Worm (Caenorhabditis elegans) whole organism, midembryonic: ENCODE results near the gene F21C10.7.

ENCODE experiments used
- T22C8.4 ChIP-seq: fragments of 200-800 bp; sonication (Bioruptor generic); IDR thresholded peaks from 2 replicates; pipeline ENCODE4 v1.3.6; 2022; ENCODE audit warnings: missing genetic modification characterization, missing compliant biosample characterization
- cog-1 ChIP-seq: sonication (generic microtip); optimal IDR thresholded peaks from 2 replicates; lab custom pipeline; 2016; ENCODE audit warnings: missing genetic modification characterization, missing compliant biosample characterization
- flt-1 ChIP-seq: fragments of 200-800 bp; sonication (Bioruptor generic); IDR thresholded peaks from 2 replicates; pipeline ENCODE4 v1.3.6; 2022; ENCODE audit warnings: missing genetic modification characterization, missing compliant biosample characterization
- klf-2 ChIP-seq: fragments of 200-800 bp; sonication (Bioruptor generic); conservative IDR thresholded peaks from 2 replicates; pipeline ENCODE4 v1.3.6; 2022; ENCODE audit warnings: missing genetic modification reagents, missing genetic modification characterization, missing compliant biosample characterization
- med-1 ChIP-seq: sonication (generic microtip); optimal IDR thresholded peaks from 2 replicates; lab custom pipeline; 2017; ENCODE audit warnings: missing genetic modification characterization, mild to moderate bottlenecking, missing compliant biosample characterization, antibody characterized with exemption, missing genetic modification reagents; ENCODE audit not compliant: insufficient read depth
- ref-1 ChIP-seq: fragments of 200-800 bp; sonication (Bioruptor generic); conservative IDR thresholded peaks from 2 replicates; pipeline ENCODE4 v1.3.6; 2022; ENCODE audit warnings: missing genetic modification reagents, missing genetic modification characterization, missing compliant biosample characterization
- tab-1 ChIP-seq: fragments of 200-800 bp; sonication (Bioruptor generic); IDR thresholded peaks from 2 replicates; pipeline ENCODE4 v1.3.6; 2022; ENCODE audit warnings: missing genetic modification characterization, missing compliant biosample characterization
- ztf-23 ChIP-seq: fragments of 200-800 bp; sonication (Bioruptor generic); IDR thresholded peaks from 2 replicates; pipeline ENCODE4 v1.3.6; 2022; ENCODE audit warnings: missing genetic modification reagents, missing genetic modification characterization, missing compliant biosample characterization
- ztf-29 ChIP-seq: fragments of 200-800 bp; sonication (Bioruptor generic); IDR thresholded peaks from 2 replicates; pipeline ENCODE4 v1.3.6; 2022; ENCODE audit warnings: missing genetic modification reagents, missing genetic modification characterization, missing compliant biosample characterization

Gene F21C10.7

ce11 chrV:9075827-9076226 lies 36.7 kb upstream of the F21C10.7 start:
- TF ChIP-seq flt-1 (GFP tag; lab: Robert Waterston, UW), result no peak
- TF ChIP-seq cog-1 (tag; lab: Kevin White, UChicago), result no peak
- TF ChIP-seq med-1 (GFP tag; lab: Kevin White, UChicago), result no peak
- no peak for TF ChIP-seq klf-2 (GFP tag; lab: Robert Waterston, UW)
- no peak for TF ChIP-seq ref-1 (GFP tag; lab: Robert Waterston, UW)
- no peak for TF ChIP-seq ztf-23 (GFP tag; lab: Robert Waterston, UW)
- TF ChIP-seq T22C8.4 (GFP tag; lab: Robert Waterston, UW), result no peak
- no peak for TF ChIP-seq tab-1 (GFP tag; lab: Robert Waterston, UW)
- TF ChIP-seq ztf-29 (GFP tag; lab: Robert Waterston, UW), result no peak

DNA sequence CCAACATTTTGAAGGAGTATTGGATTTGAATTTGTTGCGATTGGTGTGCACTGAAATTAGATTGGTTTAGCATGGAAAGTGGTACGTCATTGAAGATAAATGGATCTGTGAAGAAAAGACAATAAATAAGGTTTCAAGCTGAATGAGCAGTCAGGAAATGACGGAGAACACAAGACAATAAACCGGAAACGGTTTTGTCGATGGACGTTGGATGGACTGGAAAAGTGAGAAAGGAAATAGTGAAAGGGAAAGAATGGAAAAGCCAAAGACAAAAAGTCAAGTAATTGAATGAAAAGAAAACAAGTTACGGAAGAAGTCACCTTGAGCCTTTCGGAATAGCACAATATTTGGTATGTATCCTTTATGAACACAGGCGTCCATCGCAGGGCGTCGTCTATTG lies 36.3 kb upstream of the F21C10.7 start, which contains the start of gene T27E4.7:
Gene T27E4.7 (minus strand): TSS at position 50 of the 400 bp plus-strand sequence.
- TF ChIP-seq flt-1 (GFP tag; lab: Robert Waterston, UW), result no peak
- TF ChIP-seq cog-1 (tag; lab: Kevin White, UChicago), result no peak
- no peak for TF ChIP-seq ztf-23 (GFP tag; lab: Robert Waterston, UW)
- TF ChIP-seq ref-1 (GFP tag; lab: Robert Waterston, UW), result no peak
- TF ChIP-seq tab-1 (GFP tag; lab: Robert Waterston, UW), result no peak
- TF ChIP-seq T22C8.4 (GFP tag; lab: Robert Waterston, UW), result no peak
- TF ChIP-seq med-1 (GFP tag; lab: Kevin White, UChicago), result no peak
- TF ChIP-seq ztf-29 (GFP tag; lab: Robert Waterston, UW), result no peak
- no peak for TF ChIP-seq klf-2 (GFP tag; lab: Robert Waterston, UW)

DNA sequence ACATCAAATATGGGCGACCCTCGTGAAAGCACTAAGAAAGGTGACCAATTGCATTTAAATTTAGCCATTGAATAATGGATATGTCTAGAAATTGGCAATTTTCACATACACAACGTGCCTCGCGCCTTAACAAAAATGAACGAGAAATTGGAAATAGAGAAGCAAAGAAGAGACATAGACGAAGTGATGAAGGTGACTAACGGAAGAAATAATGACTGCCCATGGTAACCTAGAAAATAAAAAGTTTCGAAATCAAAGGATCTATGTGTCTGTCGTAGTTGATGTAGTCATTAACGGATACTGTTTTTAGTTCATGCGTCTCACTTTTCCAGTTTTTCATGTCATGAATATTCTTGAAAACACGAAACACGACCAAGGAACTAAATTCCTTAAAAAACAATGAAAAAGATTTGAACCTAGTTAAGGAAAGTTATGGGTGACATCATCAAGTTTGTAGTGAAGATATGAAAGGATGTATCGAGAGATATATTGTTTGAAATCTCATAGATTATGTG lies 34.4 kb upstream of the F21C10.7 start:
- TF ChIP-seq ref-1 (GFP tag; lab: Robert Waterston, UW) (no peak), flt-1 (GFP tag; lab: Robert Waterston, UW) (no peak), ztf-29 (GFP tag; lab: Robert Waterston, UW) (no peak), ztf-23 (GFP tag; lab: Robert Waterston, UW) (no peak), tab-1 (GFP tag; lab: Robert Waterston, UW) (no peak), T22C8.4 (GFP tag; lab: Robert Waterston, UW) (no peak), med-1 (GFP tag; lab: Kevin White, UChicago) (no peak), klf-2 (GFP tag; lab: Robert Waterston, UW) (no peak), cog-1 (tag; lab: Kevin White, UChicago) (no peak)

DNA sequence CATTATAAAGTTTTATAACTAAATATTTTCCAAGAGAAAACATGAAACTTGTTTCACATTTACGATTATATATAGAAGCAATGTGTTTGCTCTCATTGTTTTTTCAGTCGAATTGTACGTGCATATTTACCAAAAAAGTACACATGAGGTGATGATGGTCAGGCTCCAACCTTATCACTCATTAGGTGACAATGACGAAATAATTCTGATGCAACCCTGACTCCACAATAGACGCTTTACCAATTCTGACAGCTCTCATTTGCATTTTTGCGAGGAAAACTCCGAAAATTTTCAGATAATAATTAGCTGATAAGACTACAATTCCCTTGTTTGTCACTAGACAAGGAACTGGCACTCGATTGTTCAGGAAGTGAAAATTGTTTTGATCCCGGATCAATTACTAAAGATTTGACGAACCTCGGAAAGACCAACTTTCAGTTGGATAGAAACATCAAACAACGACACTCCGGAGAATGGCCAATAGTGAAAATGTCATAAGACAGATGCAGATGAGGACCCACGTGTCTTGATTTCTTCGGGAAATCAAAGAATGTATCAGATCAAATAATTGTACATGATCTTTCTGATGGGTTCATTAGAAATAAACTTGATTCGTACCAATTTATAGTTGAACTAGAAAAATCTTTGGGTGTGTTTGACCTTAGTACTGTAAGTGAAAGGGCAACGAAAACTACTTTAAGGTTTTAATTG lies 33.6 kb upstream of the F21C10.7 start:
- TF ChIP-seq ref-1 (GFP tag; lab: Robert Waterston, UW) (no peak), flt-1 (GFP tag; lab: Robert Waterston, UW) (no peak), ztf-29 (GFP tag; lab: Robert Waterston, UW) (no peak)

- no peak for TF ChIP-seq ztf-29 (GFP tag; lab: Robert Waterston, UW)
- no peak for TF ChIP-seq flt-1 (GFP tag; lab: Robert Waterston, UW)
- TF ChIP-seq cog-1 (tag; lab: Kevin White, UChicago), result no peak
- no peak for TF ChIP-seq klf-2 (GFP tag; lab: Robert Waterston, UW)
- no peak for TF ChIP-seq med-1 (GFP tag; lab: Kevin White, UChicago)
- no peak for TF ChIP-seq T22C8.4 (GFP tag; lab: Robert Waterston, UW)
- no peak for TF ChIP-seq ref-1 (GFP tag; lab: Robert Waterston, UW)
- no peak for TF ChIP-seq tab-1 (GFP tag; lab: Robert Waterston, UW)
- TF ChIP-seq ztf-23 (GFP tag; lab: Robert Waterston, UW), result no peak
Measured at ce11 chrV:9079965-9080432, 32.6 kb upstream of the F21C10.7 start.

DNA sequence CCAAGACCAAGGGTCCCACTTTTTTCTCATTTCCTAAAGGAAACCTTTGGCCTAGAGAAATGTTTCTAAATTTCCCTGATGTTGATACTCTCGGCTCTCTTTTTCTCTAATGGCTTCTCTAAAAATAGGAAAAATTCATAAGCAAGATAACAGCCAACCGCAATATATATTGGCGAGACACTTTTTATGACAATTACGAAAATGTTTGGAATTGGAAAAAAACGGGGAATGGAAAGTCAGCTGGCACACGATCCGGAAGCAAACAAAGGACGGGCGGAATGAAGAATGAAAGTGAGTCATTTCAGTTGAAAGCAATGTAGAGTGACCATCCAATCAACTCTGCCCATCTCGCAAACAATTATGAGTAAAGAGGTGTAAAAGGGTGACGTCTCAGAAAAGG lies 31.2 kb upstream of the F21C10.7 start:
- TF ChIP-seq flt-1 (GFP tag; lab: Robert Waterston, UW) (no peak), ref-1 (GFP tag; lab: Robert Waterston, UW) (no peak), tab-1 (GFP tag; lab: Robert Waterston, UW) (no peak)

DNA sequence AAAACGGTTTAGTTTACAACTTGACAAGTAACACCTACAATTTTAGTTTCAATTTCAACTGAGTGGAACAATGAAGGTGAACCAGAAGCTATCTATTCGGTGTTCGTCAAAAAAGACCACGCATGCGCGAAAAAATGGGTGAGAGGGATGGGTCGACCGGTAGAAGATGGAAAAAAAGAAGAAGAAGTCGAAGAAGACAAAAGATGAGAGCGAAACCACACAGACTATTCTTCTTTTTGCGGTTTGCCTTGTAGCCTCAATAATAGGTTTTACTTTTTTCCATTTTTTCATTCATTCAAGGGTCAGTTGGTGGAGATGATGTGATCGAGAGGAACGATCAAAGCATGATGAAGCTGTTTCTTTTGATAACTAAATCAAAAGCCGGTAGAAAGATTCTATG lies 30.2 kb upstream of the F21C10.7 start:
- TF ChIP-seq ztf-23 (GFP tag; lab: Robert Waterston, UW), result no peak
- TF ChIP-seq med-1 (GFP tag; lab: Kevin White, UChicago), result no peak
- no peak for TF ChIP-seq ztf-29 (GFP tag; lab: Robert Waterston, UW)
- TF ChIP-seq ref-1 (GFP tag; lab: Robert Waterston, UW), result no peak
- no peak for TF ChIP-seq T22C8.4 (GFP tag; lab: Robert Waterston, UW)
- no peak for TF ChIP-seq cog-1 (tag; lab: Kevin White, UChicago)
- no peak for TF ChIP-seq flt-1 (GFP tag; lab: Robert Waterston, UW)
- TF ChIP-seq tab-1 (GFP tag; lab: Robert Waterston, UW), result no peak
- no peak for TF ChIP-seq klf-2 (GFP tag; lab: Robert Waterston, UW)

ce11 chrV:9084252-9084651 lies 28.3 kb upstream of the F21C10.7 start:
- TF ChIP-seq T22C8.4 (GFP tag; lab: Robert Waterston, UW) (no peak), flt-1 (GFP tag; lab: Robert Waterston, UW) (no peak), ref-1 (GFP tag; lab: Robert Waterston, UW) (no peak)

ce11 chrV:9085845-9086244 lies 26.7 kb upstream of the F21C10.7 start:
- TF ChIP-seq tab-1 (GFP tag; lab: Robert Waterston, UW), result no peak
- TF ChIP-seq T22C8.4 (GFP tag; lab: Robert Waterston, UW), result no peak
- no peak for TF ChIP-seq klf-2 (GFP tag; lab: Robert Waterston, UW)
- no peak for TF ChIP-seq med-1 (GFP tag; lab: Kevin White, UChicago)
- no peak for TF ChIP-seq ztf-23 (GFP tag; lab: Robert Waterston, UW)
- no peak for TF ChIP-seq cog-1 (tag; lab: Kevin White, UChicago)
- TF ChIP-seq flt-1 (GFP tag; lab: Robert Waterston, UW), result no peak
- no peak for TF ChIP-seq ztf-29 (GFP tag; lab: Robert Waterston, UW)
- TF ChIP-seq ref-1 (GFP tag; lab: Robert Waterston, UW), result no peak
